Worm (Caenorhabditis elegans) whole organism, midembryonic: ENCODE measurements around the gene acr-10.

Experiments used
- klf-2 ChIP-seq: fragments of 200-800 bp; sonication (Bioruptor generic); conservative IDR thresholded peaks from 2 replicates; pipeline ENCODE4 v1.3.6; 2022; ENCODE audit warnings: missing genetic modification reagents, missing genetic modification characterization, missing compliant biosample characterization
- med-1 ChIP-seq: sonication (generic microtip); optimal IDR thresholded peaks from 2 replicates; lab custom pipeline; 2017; ENCODE audit warnings: missing genetic modification characterization, mild to moderate bottlenecking, missing compliant biosample characterization, antibody characterized with exemption, missing genetic modification reagents; ENCODE audit not compliant: insufficient read depth
- ref-1 ChIP-seq: fragments of 200-800 bp; sonication (Bioruptor generic); conservative IDR thresholded peaks from 2 replicates; pipeline ENCODE4 v1.3.6; 2022; ENCODE audit warnings: missing genetic modification reagents, missing genetic modification characterization, missing compliant biosample characterization

DNA sequence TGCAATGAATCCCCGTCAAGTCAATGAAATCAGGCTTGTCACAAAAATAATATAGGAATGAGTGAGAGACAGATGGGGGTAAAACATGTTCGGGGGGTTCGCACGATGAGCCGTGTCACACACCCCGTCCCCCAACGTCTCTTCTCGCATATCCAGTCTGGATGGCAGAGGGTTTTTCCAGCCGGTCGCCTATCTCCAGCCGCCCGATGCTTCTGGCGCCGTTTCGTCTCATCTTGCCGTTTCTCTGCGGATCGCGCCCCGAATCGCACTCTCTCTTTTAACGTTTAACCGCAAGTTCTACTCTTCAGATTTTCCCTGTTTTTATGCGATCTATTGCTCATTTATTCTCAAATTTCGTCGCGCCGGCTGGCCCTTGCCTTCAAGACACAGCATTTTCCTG, 39.9 kb downstream of the acr-10 start:
- TF ChIP-seq ref-1 (GFP tag; lab: Robert Waterston, UW) (no peak), med-1 (no peak), klf-2 (GFP tag; lab: Robert Waterston, UW) (no peak)
